Fruit fly (Drosophila melanogaster): Measurements from ENCODE around the gene CG31548.

dm6 chr3R:5594878-5595277 is 41.8 kb downstream of the CG31548 start:
- no peak for TF ChIP-seq CG8478 (optimal IDR thresholded peaks at IDR 0.05)
- TF ChIP-seq CTCF (optimal IDR thresholded peaks at IDR 0.05): no peak

Measured in S2 (cell line).